Fruit fly (Drosophila melanogaster) whole organism, embryonic: ENCODE measurements around the gene CG4465.

Source experiments
- B-H2 ChIP-seq: fragments of 200-800 bp; sonication (Bioruptor generic); optimal IDR thresholded peaks from 2 replicates; lab custom pipeline; 2018; ENCODE audit warnings: missing biosample characterization, mild to moderate bottlenecking, missing genetic modification characterization
- CG10462 ChIP-seq: fragments of 200-800 bp; sonication (Bioruptor generic); optimal IDR thresholded peaks from 2 replicates; lab custom pipeline; 2016; ENCODE audit warnings: missing biosample characterization, missing genetic modification characterization
- CG10543 ChIP-seq: fragments of 200-800 bp; sonication (Bioruptor generic); optimal IDR thresholded peaks from 3 replicates; lab custom pipeline; 2017; ENCODE audit warnings: missing biosample characterization, mild to moderate bottlenecking, missing genetic modification characterization, moderate library complexity
- CG10565 ChIP-seq: fragments of 200-800 bp; sonication (Bioruptor generic); optimal IDR thresholded peaks from 3 replicates; lab custom pipeline; 2016; ENCODE audit warnings: missing biosample characterization, mild to moderate bottlenecking, missing genetic modification characterization
- CG10979 ChIP-seq: fragments of 200-800 bp; sonication (Bioruptor generic); optimal IDR thresholded peaks from 2 replicates; lab custom pipeline; 2018; ENCODE audit warnings: missing biosample characterization, mild to moderate bottlenecking, missing genetic modification characterization, moderate library complexity
- CG11247 ChIP-seq: fragments of 200-800 bp; sonication (Bioruptor generic); IDR thresholded peaks from 2 replicates; pipeline ENCODE4 v1.3.6; 2022; ENCODE audit warnings: missing biosample characterization, missing genetic modification characterization
- CG11560 ChIP-seq: fragments of 200-800 bp; sonication (Bioruptor generic); IDR thresholded peaks from 3 replicates; pipeline ENCODE4 v1.3.6; 2022; ENCODE audit warnings: missing biosample characterization, missing genetic modification characterization
- CG15073 ChIP-seq: fragments of 200-800 bp; sonication (Bioruptor generic); optimal IDR thresholded peaks from 2 replicates; lab custom pipeline; 2016; ENCODE audit warnings: missing biosample characterization, missing genetic modification characterization
- CG17361 ChIP-seq: fragments of 200-800 bp; sonication (Bioruptor generic); IDR thresholded peaks from 3 replicates; pipeline ENCODE4 v1.3.6; 2022; ENCODE audit warnings: missing biosample characterization, missing genetic modification characterization
- CG1792 ChIP-seq: fragments of 200-800 bp; sonication (Bioruptor generic); optimal IDR thresholded peaks from 2 replicates; lab custom pipeline; 2016; ENCODE audit warnings: missing biosample characterization, missing genetic modification characterization
- CG18011 ChIP-seq: fragments of 200-800 bp; sonication (Bioruptor generic); optimal IDR thresholded peaks from 2 replicates; lab custom pipeline; 2017; ENCODE audit warnings: missing biosample characterization, missing genetic modification characterization, mild to moderate bottlenecking, moderate library complexity, missing genotype
- CG31388 ChIP-seq: fragments of 200-800 bp; sonication (Bioruptor generic); optimal IDR thresholded peaks from 2 replicates; lab custom pipeline; 2016; ENCODE audit warnings: missing biosample characterization, missing genetic modification characterization
- CG32772 ChIP-seq: fragments of 200-800 bp; sonication (Bioruptor generic); IDR thresholded peaks from 2 replicates; pipeline ENCODE4 v1.3.6; 2022; ENCODE audit warnings: missing biosample characterization, missing genetic modification characterization
- CG6254 ChIP-seq: fragments of 200-800 bp; sonication (Bioruptor generic); optimal IDR thresholded peaks from 3 replicates; lab custom pipeline; 2017; ENCODE audit warnings: mild to moderate bottlenecking, missing biosample characterization, missing genetic modification reagents, missing genetic modification characterization
- CG6813 ChIP-seq: fragments of 200-800 bp; sonication (Bioruptor generic); optimal IDR thresholded peaks from 2 replicates; lab custom pipeline; 2017; ENCODE audit warnings: missing biosample characterization, missing genetic modification characterization, mild to moderate bottlenecking, moderate library complexity, missing genetic modification reagents
- CG7357 ChIP-seq: fragments of 200-800 bp; sonication (Bioruptor generic); IDR thresholded peaks from 3 replicates; pipeline ENCODE4 v1.3.6; 2022; ENCODE audit warnings: missing biosample characterization, missing genetic modification characterization
- CG7745 ChIP-seq: fragments of 200-800 bp; sonication (Bioruptor generic); optimal IDR thresholded peaks from 2 replicates; lab custom pipeline; 2018; ENCODE audit warnings: missing biosample characterization, mild to moderate bottlenecking, missing genetic modification characterization, moderate library complexity
- CG7928 ChIP-seq: fragments of 200-800 bp; sonication (Bioruptor generic); optimal IDR thresholded peaks from 2 replicates; lab custom pipeline; 2017; ENCODE audit warnings: missing biosample characterization, mild to moderate bottlenecking, missing genetic modification characterization
- CG8281 ChIP-seq: fragments of 200-800 bp; sonication (Bioruptor generic); optimal IDR thresholded peaks from 2 replicates; lab custom pipeline; 2018; ENCODE audit warnings: missing biosample characterization, mild to moderate bottlenecking, missing genetic modification characterization, moderate library complexity
- CG8765 ChIP-seq: fragments of 200-800 bp; sonication (Bioruptor generic); IDR thresholded peaks from 2 replicates; pipeline ENCODE4 v1.3.6; 2022; ENCODE audit warnings: missing biosample characterization, missing genetic modification characterization
- CG9797 ChIP-seq: fragments of 200-800 bp; sonication (Bioruptor generic); optimal IDR thresholded peaks from 3 replicates; lab custom pipeline; 2018; ENCODE audit warnings: missing biosample characterization, mild to moderate bottlenecking, missing genetic modification characterization
- CG9817 ChIP-seq: fragments of 200-800 bp; sonication (Bioruptor generic); optimal IDR thresholded peaks from 2 replicates; lab custom pipeline; 2018; ENCODE audit warnings: missing biosample characterization, mild to moderate bottlenecking, missing genetic modification characterization, moderate library complexity
- D19B ChIP-seq: fragments of 200-800 bp; sonication (Bioruptor generic); optimal IDR thresholded peaks from 2 replicates; lab custom pipeline; 2017; ENCODE audit warnings: missing biosample characterization, mild to moderate bottlenecking, missing genetic modification characterization
- Dref ChIP-seq: fragments of 200-800 bp; sonication (Bioruptor generic); IDR thresholded peaks from 2 replicates; pipeline ENCODE4 v1.3.6; 2022; ENCODE audit warnings: missing biosample characterization, missing genetic modification characterization
- Fer3 ChIP-seq: fragments of 200-800 bp; sonication (Bioruptor generic); optimal IDR thresholded peaks from 2 replicates; lab custom pipeline; 2018; ENCODE audit warnings: missing biosample characterization, mild to moderate bottlenecking, missing genetic modification characterization, moderate library complexity
- H15 ChIP-seq: fragments of 200-800 bp; sonication (Bioruptor generic); IDR thresholded peaks from 3 replicates; pipeline ENCODE4 v1.3.6; 2022; ENCODE audit warnings: missing biosample characterization, missing genetic modification characterization
- HLHmδ ChIP-seq: fragments of 200-800 bp; sonication (Bioruptor generic); optimal IDR thresholded peaks from 2 replicates; lab custom pipeline; 2018; ENCODE audit warnings: missing biosample characterization, mild to moderate bottlenecking, missing genetic modification characterization, moderate library complexity
- Hmx ChIP-seq: fragments of 200-800 bp; sonication (Bioruptor generic); optimal IDR thresholded peaks from 2 replicates; lab custom pipeline; 2016; ENCODE audit warnings: missing biosample characterization, missing genetic modification characterization
- NK7.1 ChIP-seq: fragments of 200-800 bp; sonication (Bioruptor generic); optimal IDR thresholded peaks from 3 replicates; lab custom pipeline; 2016; ENCODE audit warnings: missing biosample characterization, missing genetic modification characterization
- Oli ChIP-seq: fragments of 200-800 bp; sonication (Bioruptor generic); optimal IDR thresholded peaks from 2 replicates; lab custom pipeline; 2018; ENCODE audit warnings: missing biosample characterization, mild to moderate bottlenecking, missing genetic modification characterization, moderate library complexity
- Stat92E ChIP-seq, 3 experiments: fragments of >200 bp in 2 of 3; fragments of 200-800 bp in 1 of 3; sonication (Bioruptor generic) in 1 of 3; optimal IDR thresholded peaks; 2 replicates each; lab custom pipeline; 2017 to 2019; ENCODE audit warnings: missing biosample characterization in 3 of 3, missing genetic modification characterization in 3 of 3, mild to moderate bottlenecking in 1 of 3, moderate library complexity in 1 of 3
- Xbp1 ChIP-seq: fragments of 200-800 bp; sonication (Bioruptor generic); optimal IDR thresholded peaks from 3 replicates; lab custom pipeline; 2016; ENCODE audit warnings: missing biosample characterization, mild to moderate bottlenecking, missing genetic modification characterization
- btn ChIP-seq: fragments of 200-800 bp; sonication (Bioruptor generic); optimal IDR thresholded peaks from 2 replicates; lab custom pipeline; 2016; ENCODE audit warnings: missing biosample characterization, missing genetic modification characterization
- cato ChIP-seq: fragments of 200-800 bp; sonication (Bioruptor generic); optimal IDR thresholded peaks from 2 replicates; lab custom pipeline; 2016; ENCODE audit warnings: missing biosample characterization, missing genetic modification characterization, borderline replicate concordance
- crol ChIP-seq: fragments of 200-800 bp; sonication (Bioruptor generic); IDR thresholded peaks from 2 replicates; pipeline ENCODE4 v1.3.6; 2022; ENCODE audit warnings: missing biosample characterization, missing genetic modification characterization
- dan ChIP-seq: fragments of 200-800 bp; sonication (Bioruptor generic); IDR thresholded peaks from 2 replicates; pipeline ENCODE4 v1.3.6; 2022; ENCODE audit warnings: missing biosample characterization, missing genetic modification characterization
- dmrt99B ChIP-seq: fragments of 200-800 bp; sonication (Bioruptor generic); optimal IDR thresholded peaks from 2 replicates; lab custom pipeline; 2018; ENCODE audit warnings: missing biosample characterization, mild to moderate bottlenecking, missing genetic modification characterization, moderate library complexity
- gce ChIP-seq: fragments of 200-800 bp; sonication (Bioruptor generic); IDR thresholded peaks from 3 replicates; pipeline ENCODE4 v1.3.6; 2022; ENCODE audit warnings: missing biosample characterization, missing genetic modification characterization
- gt ChIP-seq: fragments of 200-800 bp; sonication (Bioruptor generic); IDR thresholded peaks from 2 replicates; pipeline ENCODE4 v1.3.6; 2022; ENCODE audit warnings: missing biosample characterization, missing genetic modification characterization
- her ChIP-seq: fragments of 200-800 bp; sonication (Bioruptor generic); optimal IDR thresholded peaks from 2 replicates; lab custom pipeline; 2016; ENCODE audit warnings: missing biosample characterization, missing genetic modification characterization
- jigr1 ChIP-seq: fragments of 200-800 bp; sonication (Bioruptor generic); IDR thresholded peaks from 3 replicates; pipeline ENCODE4 v1.3.6; 2022; ENCODE audit warnings: missing biosample characterization, missing genetic modification characterization
- mam ChIP-seq: fragments of 200-800 bp; sonication (Bioruptor generic); optimal IDR thresholded peaks from 3 replicates; lab custom pipeline; 2016; ENCODE audit warnings: missing biosample characterization, missing genetic modification characterization
- nerfin-1 ChIP-seq: fragments of 200-800 bp; sonication (Bioruptor generic); optimal IDR thresholded peaks from 3 replicates; lab custom pipeline; 2019; ENCODE audit warnings: missing biosample characterization, mild to moderate bottlenecking, missing genetic modification characterization, moderate library complexity
- nerfin-2 ChIP-seq: fragments of 200-800 bp; sonication (Bioruptor generic); IDR thresholded peaks from 2 replicates; pipeline ENCODE4 v1.3.6; 2022; ENCODE audit warnings: missing biosample characterization, missing genetic modification characterization; ENCODE audit not compliant: partially characterized antibody
- pho ChIP-seq: fragments of 200-800 bp; sonication (Bioruptor generic); optimal IDR thresholded peaks from 2 replicates; lab custom pipeline; 2016; ENCODE audit warnings: missing biosample characterization, missing genetic modification characterization
- salm ChIP-seq: fragments of 200-800 bp; sonication (Bioruptor generic); optimal IDR thresholded peaks from 2 replicates; lab custom pipeline; 2018; ENCODE audit warnings: missing biosample characterization, mild to moderate bottlenecking, missing genetic modification characterization
- stwl ChIP-seq: fragments of 200-800 bp; sonication (Bioruptor generic); optimal IDR thresholded peaks from 3 replicates; lab custom pipeline; 2018; ENCODE audit warnings: missing biosample characterization, mild to moderate bottlenecking, missing genetic modification characterization, moderate library complexity
- trem ChIP-seq: fragments of 200-800 bp; optimal IDR thresholded peaks from 3 replicates; lab custom pipeline; 2019; ENCODE audit warnings: missing biosample characterization, mild to moderate bottlenecking, missing genetic modification characterization, moderate library complexity
- wek ChIP-seq: fragments of 200-800 bp; sonication (Bioruptor generic); optimal IDR thresholded peaks from 3 replicates; lab custom pipeline; 2018; ENCODE audit warnings: missing biosample characterization, mild to moderate bottlenecking, missing genetic modification characterization, moderate library complexity
- yki ChIP-seq: fragments of >200 bp; optimal IDR thresholded peaks from 3 replicates; lab custom pipeline; 2018

The CG4465 gene

dm6 chr3R:19905932-19906439 is 11.7 kb downstream of the CG4465 start (continued):
- TF ChIP-seq CG7928 (GFP tag; lab: Kevin White, UChicago) (no peak), CG9817 (tag; lab: Kevin White, UChicago) (peak; percentile 66), CG10543 (GFP tag; lab: Kevin White, UChicago) (peak; percentile 77), CG8765 (GFP tag; lab: Robert Waterston, UW) (peak; percentile 50; the same call in 1 of the 2 replicates), wek (GFP tag; lab: Kevin White, UChicago) (no peak), yki (lab: Kevin White, UChicago) (no peak), stwl (tag; lab: Kevin White, UChicago) (no peak), btn (no peak), CG31388 (no peak), H15 (GFP tag; lab: Robert Waterston, UW) (peak; percentile 83), D19B (GFP tag; lab: Kevin White, UChicago) (peak; percentile 61), jigr1 (GFP tag; lab: Robert Waterston, UW) (peak; percentile 70; the same call in 2 of the 3 replicates), Stat92E (GFP tag; optimal IDR thresholded peaks at IDR 0.05; lab: Kevin White, UChicago) (no peak), NK7.1 (GFP tag; lab: Kevin White, UChicago) (peak; percentile 63), trem (peak; percentile 36), CG11247 (GFP tag; lab: Robert Waterston, UW) (peak; percentile 75), pho (GFP tag; lab: Kevin White, UChicago) (peak; percentile 82), CG8281 (tag; lab: Kevin White, UChicago) (peak; percentile 46), HLHmδ (GFP tag; lab: Kevin White, UChicago) (peak; percentile 55), Xbp1 (peak; percentile 87), CG10462 (peak; percentile 75), dmrt99B (tag; lab: Kevin White, UChicago) (peak; percentile 75), CG6813 (peak; percentile 66), Hmx (no peak), CG17361 (GFP tag; lab: Robert Waterston, UW) (peak; percentile 70), crol (GFP tag; lab: Robert Waterston, UW) (no peak), Oli (tag; lab: Kevin White, UChicago) (peak; percentile 83), CG6254 (peak; percentile 74), CG1792 (GFP tag; lab: Kevin White, UChicago) (peak; percentile 42), gt (GFP tag; lab: Robert Waterston, UW) (no peak), Dref (GFP tag; lab: Robert Waterston, UW) (no peak), gce (GFP tag; lab: Robert Waterston, UW) (peak; percentile 69; the same call in 1 of the 3 replicates), CG7357 (GFP tag; lab: Robert Waterston, UW) (peak; percentile 34; the same call in 1 of the 3 replicates), CG11560 (tag; lab: Robert Waterston, UW) (0 out of 3 replicates have a peak, but pooled peaks have one; percentile 45), CG9797 (GFP tag; lab: Kevin White, UChicago) (no peak), CG7745 (no peak), CG18011 (GFP tag; lab: Kevin White, UChicago) (peak; percentile 67), CG10979 (peak; percentile 62), salm (tag; lab: Kevin White, UChicago) (no peak), B-H2 (no peak), Fer3 (peak; percentile 84), dan (GFP tag; lab: Robert Waterston, UW) (no peak), CG10565 (GFP tag; lab: Kevin White, UChicago) (no peak), nerfin-2 (GFP tag; lab: Robert Waterston, UW) (no peak), cato (GFP tag; lab: Kevin White, UChicago) (peak; percentile 40), mam (GFP tag; lab: Kevin White, UChicago) (peak; percentile 83), nerfin-1 (tag; lab: Kevin White, UChicago) (peak; percentile 48), CG15073 (no peak), her (GFP tag; lab: Kevin White, UChicago) (peak; percentile 68), CG32772 (GFP tag; lab: Robert Waterston, UW) (peak; percentile 81)
